Worm (Caenorhabditis elegans): ENCODE results near the gene arrd-19.

The arrd-19 gene

ce11 chrV:3315308-3315707 is at the start of gene arrd-19:
Gene arrd-19 (minus strand): TSS chrV:3315516.
- TF ChIP-seq crh-2 (tag; optimal IDR thresholded peaks at IDR 0.05) (peak; percentile 80), sem-4 (tag; optimal IDR thresholded peaks at IDR 0.05) (peak; percentile 64), ceh-16 (tag; optimal IDR thresholded peaks at IDR 0.05) (no peak), F13H6.1 (tag; optimal IDR thresholded peaks at IDR 0.05) (peak; percentile 91), ceh-82 (tag; optimal IDR thresholded peaks at IDR 0.05) (no peak), ztf-4 (tag; optimal IDR thresholded peaks at IDR 0.05) (peak; percentile 40), nhr-6 (tag; optimal IDR thresholded peaks at IDR 0.05) (peak; percentile 76), snpc-4 (tag; optimal IDR thresholded peaks at IDR 0.05) (peak; percentile 31), ZK546.5 (tag; optimal IDR thresholded peaks at IDR 0.05) (no peak), lin-11 (tag; optimal IDR thresholded peaks at IDR 0.05) (peak; percentile 24), blmp-1 (tag; optimal IDR thresholded peaks at IDR 0.05; ENCODE audit: insufficient read depth) (peak; percentile 68), unc-55 (GFP tag; optimal IDR thresholded peaks at IDR 0.05) (peak; percentile 69), fos-1 (tag; optimal IDR thresholded peaks at IDR 0.05) (peak; percentile 72), lsy-2 (tag; optimal IDR thresholded peaks at IDR 0.05) (peak; percentile 41 to 88), mdl-1 (tag; optimal IDR thresholded peaks at IDR 0.05) (peak; percentile 58 to 65), nhr-129 (tag; optimal IDR thresholded peaks at IDR 0.05) (peak; percentile 80), sma-3 (GFP tag; optimal IDR thresholded peaks at IDR 0.05) (peak; percentile 72), C34F6.9 (tag; optimal IDR thresholded peaks at IDR 0.05) (peak; percentile 91), nhr-25 (tag; optimal IDR thresholded peaks at IDR 0.05) (peak; percentile 84), zag-1 (tag; optimal IDR thresholded peaks at IDR 0.05) (peak; percentile 64), egl-27 (tag; optimal IDR thresholded peaks at IDR 0.05) (peak; percentile 78), gmeb-1 (tag; optimal IDR thresholded peaks at IDR 0.05) (peak; percentile 47), sma-9 (GFP tag; optimal IDR thresholded peaks at IDR 0.05) (peak; percentile 98), sma-9 (tag; optimal IDR thresholded peaks at IDR 0.05) (no peak), mbf-1 (tag; optimal IDR thresholded peaks at IDR 0.05) (no peak), lin-13 (GFP tag; optimal IDR thresholded peaks at IDR 0.05) (peak; percentile 76), nhr-21 (tag; optimal IDR thresholded peaks at IDR 0.05) (peak; percentile 82), ztf-1 (GFP tag; conservative IDR thresholded peaks at IDR 0.05) (no peak), nhr-10 (tag; optimal IDR thresholded peaks at IDR 0.05) (no peak)

- no peak for TF ChIP-seq aly-2 (tag; optimal IDR thresholded peaks at IDR 0.05)
- no peak for TF ChIP-seq nhr-77 (tag; optimal IDR thresholded peaks at IDR 0.05)
- no peak for TF ChIP-seq snpc-4 (tag; optimal IDR thresholded peaks at IDR 0.05)
- TF ChIP-seq elt-1 (tag; optimal IDR thresholded peaks at IDR 0.05) = no peak
- no peak for TF ChIP-seq nhr-6 (tag; optimal IDR thresholded peaks at IDR 0.05)
- no peak for TF ChIP-seq lin-11 (tag; optimal IDR thresholded peaks at IDR 0.05)
- TF ChIP-seq nhr-25 (tag; optimal IDR thresholded peaks at IDR 0.05) = no peak
- TF ChIP-seq nhr-12 (tag; optimal IDR thresholded peaks at IDR 0.05) = no peak
These were observed 47.2 kb upstream of the arrd-19 start, which contains the start of gene C04E12.4 for ce11 chrV:3362475-3362874. Gene C04E12.4 (plus strand): TSS chrV:3362775.

- no peak for TF ChIP-seq dmd-4 (tag; optimal IDR thresholded peaks at IDR 0.05)
- no peak for TF ChIP-seq sem-4 (tag; optimal IDR thresholded peaks at IDR 0.05)
- no peak for TF ChIP-seq nhr-23 (tag; optimal IDR thresholded peaks at IDR 0.05)
- TF ChIP-seq R02D3.7 (tag; optimal IDR thresholded peaks at IDR 0.05) = no peak
- TF ChIP-seq unc-62 (GFP tag; optimal IDR thresholded peaks at IDR 0.05) = no peak
- TF ChIP-seq sma-9 (GFP tag; optimal IDR thresholded peaks at IDR 0.05) = no peak
- no peak for TF ChIP-seq sma-9 (tag; optimal IDR thresholded peaks at IDR 0.05)
- no peak for TF ChIP-seq ceh-16 (tag; optimal IDR thresholded peaks at IDR 0.05)
- no peak for TF ChIP-seq nhr-12 (tag; optimal IDR thresholded peaks at IDR 0.05)
- no peak for TF ChIP-seq nhr-6 (tag; optimal IDR thresholded peaks at IDR 0.05)
- TF ChIP-seq unc-55 (GFP tag; optimal IDR thresholded peaks at IDR 0.05) = no peak
- no peak for TF ChIP-seq nhr-21 (tag; optimal IDR thresholded peaks at IDR 0.05)
- TF ChIP-seq ama-1 (optimal IDR thresholded peaks at IDR 0.05) = no peak
- no peak for TF ChIP-seq lin-11 (tag; optimal IDR thresholded peaks at IDR 0.05)
- no peak for TF ChIP-seq elt-3 (tag; optimal IDR thresholded peaks at IDR 0.05)
- TF ChIP-seq egl-27 (tag; optimal IDR thresholded peaks at IDR 0.05) = no peak
- no peak for TF ChIP-seq fos-1 (tag; optimal IDR thresholded peaks at IDR 0.05)
- TF ChIP-seq unc-39 (tag; optimal IDR thresholded peaks at IDR 0.05) = no peak
- no peak for TF ChIP-seq lin-39 (tag; optimal IDR thresholded peaks at IDR 0.05)
These were observed 46.3 kb upstream of the arrd-19 start for ce11 chrV:3361633-3362032.

Data from whole organism, L2 larva.